Fruit fly (Drosophila melanogaster) whole organism, pupa: Measurements from ENCODE around the gene MBD-like.
A peak's percentile ranks its signal among the peaks of the same experiment; 100 is the strongest.

Source experiments
- CG10348 ChIP-seq: fragments of 200-800 bp; sonication (Bioruptor generic); IDR thresholded peaks from 2 replicates; pipeline ENCODE4 v1.3.6; 2022; ENCODE audit warnings: missing biosample characterization, missing genetic modification characterization
- CG12605 ChIP-seq: fragments of 200-800 bp; sonication (Bioruptor generic); IDR thresholded peaks from 2 replicates; pipeline ENCODE4 v1.3.6; 2022; ENCODE audit warnings: missing biosample characterization, missing genetic modification characterization
- CG13204 ChIP-seq: fragments of 200-800 bp; sonication (Bioruptor generic); optimal IDR thresholded peaks from 2 replicates; lab custom pipeline; 2018; ENCODE audit warnings: missing biosample characterization, mild to moderate bottlenecking, missing genetic modification characterization, moderate library complexity
- CG14655 ChIP-seq: fragments of 200-800 bp; sonication (Bioruptor generic); optimal IDR thresholded peaks from 3 replicates; lab custom pipeline; 2017; ENCODE audit warnings: mild to moderate bottlenecking, missing biosample characterization, missing genetic modification reagents, missing genetic modification characterization
- CG15710 ChIP-seq: fragments of 200-800 bp; sonication (Bioruptor generic); optimal IDR thresholded peaks from 2 replicates; lab custom pipeline; 2018; ENCODE audit warnings: missing biosample characterization, mild to moderate bottlenecking, missing genetic modification characterization, moderate library complexity
- CG17806 ChIP-seq: fragments of 200-800 bp; sonication (Bioruptor generic); optimal IDR thresholded peaks from 2 replicates; lab custom pipeline; 2018; ENCODE audit warnings: missing biosample characterization, mild to moderate bottlenecking, missing genetic modification characterization, moderate library complexity
- CG32121 ChIP-seq: fragments of 200-800 bp; sonication (Bioruptor generic); IDR thresholded peaks from 2 replicates; pipeline ENCODE4 v1.3.6; 2022; ENCODE audit warnings: missing biosample characterization, missing genetic modification characterization
- CG34367 ChIP-seq: fragments of 200-800 bp; sonication (Bioruptor generic); optimal IDR thresholded peaks from 2 replicates; lab custom pipeline; 2018; ENCODE audit warnings: missing biosample characterization, mild to moderate bottlenecking, missing genetic modification characterization
- CG4496 ChIP-seq: fragments of 200-800 bp; sonication (Bioruptor generic); IDR thresholded peaks from 3 replicates; pipeline ENCODE4 v1.3.6; 2022; ENCODE audit warnings: missing biosample characterization, missing genetic modification characterization
- CG8159 ChIP-seq: fragments of 200-800 bp; sonication (Bioruptor generic); optimal IDR thresholded peaks from 3 replicates; lab custom pipeline; 2018; ENCODE audit warnings: missing biosample characterization, mild to moderate bottlenecking, missing genetic modification characterization, moderate library complexity
- CG8301 ChIP-seq: fragments of 200-800 bp; sonication (Bioruptor generic); optimal IDR thresholded peaks from 2 replicates; lab custom pipeline; 2018; ENCODE audit warnings: missing biosample characterization, mild to moderate bottlenecking, missing genetic modification characterization
- CG9948 ChIP-seq: fragments of 200-800 bp; sonication (Bioruptor generic); optimal IDR thresholded peaks from 2 replicates; lab custom pipeline; 2018; ENCODE audit warnings: missing biosample characterization, mild to moderate bottlenecking, missing genetic modification characterization, moderate library complexity
- D1 ChIP-seq: fragments of 200-800 bp; sonication (Bioruptor generic); optimal IDR thresholded peaks from 2 replicates; lab custom pipeline; 2018; ENCODE audit warnings: missing biosample characterization, mild to moderate bottlenecking, missing genetic modification characterization, moderate library complexity
- EcR ChIP-seq: fragments of 200-800 bp; sonication (Bioruptor generic); optimal IDR thresholded peaks from 3 replicates; lab custom pipeline; 2019; ENCODE audit warnings: missing biosample characterization, missing genetic modification characterization, mild to moderate bottlenecking, moderate library complexity, missing genetic modification reagents
- Ets98B ChIP-seq: fragments of 200-800 bp; sonication (Bioruptor generic); IDR thresholded peaks from 2 replicates; pipeline ENCODE4 v1.3.6; 2022; ENCODE audit warnings: missing biosample characterization, missing genetic modification characterization
- Pif1A ChIP-seq: fragments of 200-800 bp; sonication (Bioruptor generic); optimal IDR thresholded peaks from 3 replicates; lab custom pipeline; 2016; ENCODE audit warnings: missing biosample characterization, missing genetic modification characterization
- Pif1B ChIP-seq: fragments of 200-800 bp; sonication (Bioruptor generic); optimal IDR thresholded peaks from 3 replicates; lab custom pipeline; 2016; ENCODE audit warnings: missing biosample characterization, missing genetic modification characterization
- Snoo ChIP-seq: fragments of 200-800 bp; sonication (Bioruptor generic); optimal IDR thresholded peaks from 3 replicates; lab custom pipeline; 2017; ENCODE audit warnings: missing biosample characterization, mild to moderate bottlenecking, missing genetic modification characterization, inconsistent platforms
- fd96Ca ChIP-seq: fragments of 200-800 bp; sonication (Bioruptor generic); IDR thresholded peaks from 3 replicates; pipeline ENCODE4 v1.3.6; 2022; ENCODE audit warnings: missing biosample characterization, missing genetic modification characterization
- gl ChIP-seq: fragments of 200-800 bp; sonication (Bioruptor generic); optimal IDR thresholded peaks from 2 replicates; lab custom pipeline; 2018; ENCODE audit warnings: missing biosample characterization, mild to moderate bottlenecking, missing genetic modification characterization
- rn ChIP-seq: fragments of 200-800 bp; sonication (Bioruptor generic); IDR thresholded peaks from 2 replicates; pipeline ENCODE4 v1.3.6; 2022; ENCODE audit warnings: missing biosample characterization, missing genetic modification characterization

Gene MBD-like

dm6 chr3R:9600558-9600959, 41.0 kb downstream of the MBD-like start:
- no peak for TF ChIP-seq rn (GFP tag; lab: Robert Waterston, UW)
- TF ChIP-seq CG34367 (tag; lab: Kevin White, UChicago): no peak
- peak; percentile 6 for TF ChIP-seq CG9948 (tag; lab: Kevin White, UChicago)
- TF ChIP-seq CG8301: peak; percentile 27
- peak; percentile 40 for TF ChIP-seq Ets98B
- no peak for TF ChIP-seq CG32121 (GFP tag; lab: Robert Waterston, UW)
- peak; percentile 25 for TF ChIP-seq CG14655 (GFP tag; lab: Kevin White, UChicago)
- TF ChIP-seq CG8159: peak; percentile 61
- peak; percentile 22 for TF ChIP-seq gl (tag; lab: Kevin White, UChicago)
- peak; percentile 40 for TF ChIP-seq CG15710 (tag; lab: Kevin White, UChicago)
- peak; percentile 31 for TF ChIP-seq Pif1B (GFP tag; lab: Kevin White, UChicago)
- peak; percentile 45 for TF ChIP-seq Pif1A (GFP tag; lab: Kevin White, UChicago)
- TF ChIP-seq CG4496 (GFP tag; lab: Robert Waterston, UW): peak; percentile 51; the same call in 2 of the 3 replicates
- TF ChIP-seq CG17806 (tag; lab: Kevin White, UChicago): peak; percentile 45

dm6 chr3R:9601949-9602348, 42.4 kb downstream of the MBD-like start:
- TF ChIP-seq rn (GFP tag; lab: Robert Waterston, UW): no peak
- TF ChIP-seq CG15710 (tag; lab: Kevin White, UChicago): peak; percentile 7

dm6 chr3R:9603022-9603942, 43.7 kb downstream of the MBD-like start:
- TF ChIP-seq gl (tag; lab: Kevin White, UChicago): peak; percentile 2
- TF ChIP-seq EcR (GFP tag; lab: Kevin White, UChicago): peak; percentile 12
- no peak for TF ChIP-seq CG17806 (tag; lab: Kevin White, UChicago)

- TF ChIP-seq fd96Ca (GFP tag; lab: Robert Waterston, UW): no peak
- TF ChIP-seq gl (tag; lab: Kevin White, UChicago): no peak
- TF ChIP-seq CG32121 (GFP tag; lab: Robert Waterston, UW): no peak
- no peak for TF ChIP-seq Pif1A (GFP tag; lab: Kevin White, UChicago)
- no peak for TF ChIP-seq CG14655 (GFP tag; lab: Kevin White, UChicago)
- TF ChIP-seq rn (GFP tag; lab: Robert Waterston, UW): no peak
- TF ChIP-seq CG4496 (GFP tag; lab: Robert Waterston, UW): no peak
- TF ChIP-seq CG9948 (tag; lab: Kevin White, UChicago): no peak
- TF ChIP-seq EcR (GFP tag; lab: Kevin White, UChicago): no peak
Measured at dm6 chr3R:9604445-9605020, 45.0 kb downstream of the MBD-like start.

- TF ChIP-seq CG34367 (tag; lab: Kevin White, UChicago) (peak; percentile 68), Pif1B (GFP tag; lab: Kevin White, UChicago) (peak; percentile 61), Snoo (tag; lab: Kevin White, UChicago) (no peak), Ets98B (no peak), CG8301 (peak; percentile 73), rn (GFP tag; lab: Robert Waterston, UW) (peak; percentile 34; the same call in 1 of the 2 replicates), D1 (tag; lab: Kevin White, UChicago) (peak; percentile 60), Pif1A (GFP tag; lab: Kevin White, UChicago) (peak; percentile 58), EcR (GFP tag; lab: Kevin White, UChicago) (no peak), fd96Ca (GFP tag; lab: Robert Waterston, UW) (peak; percentile 45; the same call in 1 of the 3 replicates), gl (tag; lab: Kevin White, UChicago) (peak; percentile 54), CG12605 (GFP tag; lab: Robert Waterston, UW) (peak; percentile 28; the same call in 1 of the 2 replicates), CG17806 (tag; lab: Kevin White, UChicago) (peak; percentile 77), CG32121 (GFP tag; lab: Robert Waterston, UW) (no peak), CG14655 (GFP tag; lab: Kevin White, UChicago) (peak; percentile 84), CG15710 (tag; lab: Kevin White, UChicago) (peak; percentile 73), CG9948 (tag; lab: Kevin White, UChicago) (peak; percentile 76), CG4496 (GFP tag; lab: Robert Waterston, UW) (peak; percentile 71), CG13204 (GFP tag; lab: Kevin White, UChicago) (peak; percentile 33), CG8159 (peak; percentile 74), CG10348 (GFP tag; lab: Robert Waterston, UW) (no peak)
Measured at dm6 chr3R:9605084-9605483, 45.5 kb downstream of the MBD-like start.
